Worm (Caenorhabditis elegans): Measurements from ENCODE around the gene lgc-40.

DNA sequence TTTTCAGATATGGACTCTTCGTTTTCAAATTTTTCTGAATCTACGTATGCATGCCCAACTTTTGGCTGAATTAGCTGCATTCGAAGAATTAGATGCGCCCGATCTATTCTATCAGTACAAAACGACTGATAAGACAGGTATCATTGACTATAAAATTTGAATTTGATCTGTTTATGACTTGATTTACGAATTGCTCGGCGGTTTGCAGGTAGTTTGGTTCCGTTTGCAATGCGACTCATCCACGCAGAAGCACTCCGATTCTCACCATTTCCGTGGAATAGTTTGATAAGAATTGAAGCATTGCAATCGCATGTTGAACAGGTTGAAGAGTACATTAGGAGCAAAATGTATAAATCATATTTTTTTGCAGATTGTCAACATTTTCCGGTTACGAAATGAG lies 51.1 kb downstream of the lgc-40 start:
- TF ChIP-seq tbx-2 (tag; optimal IDR thresholded peaks at IDR 0.05) (no peak), nhr-28 (tag; optimal IDR thresholded peaks at IDR 0.05) (no peak), hmg-11 (tag; optimal IDR thresholded peaks at IDR 0.05) (no peak)

All from whole organism, L3 larva.